Fruit fly (Drosophila melanogaster) whole organism, embryonic: ENCODE results near the gene Gclm.
A peak's percentile ranks its signal among the peaks of the same experiment; 100 is the strongest.

Source experiments
- Atf3 ChIP-seq: fragments of 200-800 bp; sonication (Bioruptor generic); optimal IDR thresholded peaks from 3 replicates; lab custom pipeline; 2016; ENCODE audit warnings: missing biosample characterization, missing genetic modification characterization
- Bdp1 ChIP-seq: fragments of 200-800 bp; sonication (Bioruptor generic); optimal IDR thresholded peaks from 3 replicates; lab custom pipeline; 2016; ENCODE audit warnings: missing biosample characterization, missing genetic modification characterization
- CG10147 ChIP-seq: fragments of 200-800 bp; sonication (Bioruptor generic); optimal IDR thresholded peaks from 2 replicates; lab custom pipeline; 2019; ENCODE audit warnings: missing biosample characterization, mild to moderate bottlenecking, missing genetic modification characterization, moderate library complexity
- CG10462 ChIP-seq: fragments of 200-800 bp; sonication (Bioruptor generic); optimal IDR thresholded peaks from 2 replicates; lab custom pipeline; 2016; ENCODE audit warnings: missing biosample characterization, missing genetic modification characterization
- CG11398 ChIP-seq: fragments of 200-800 bp; sonication (Bioruptor generic); optimal IDR thresholded peaks from 2 replicates; lab custom pipeline; 2016; ENCODE audit warnings: missing biosample characterization, missing genetic modification characterization
- CG11456 ChIP-seq: fragments of 200-800 bp; sonication (Bioruptor generic); IDR thresholded peaks from 3 replicates; pipeline ENCODE4 v1.3.6; 2022; ENCODE audit warnings: missing biosample characterization, missing genetic modification characterization
- CG13296 ChIP-seq: fragments of 200-800 bp; sonication (Bioruptor generic); optimal IDR thresholded peaks from 3 replicates; lab custom pipeline; 2018; ENCODE audit warnings: missing biosample characterization, mild to moderate bottlenecking, missing genetic modification characterization
- CG13424 ChIP-seq: fragments of 200-800 bp; sonication (Bioruptor generic); optimal IDR thresholded peaks from 2 replicates; lab custom pipeline; 2019; ENCODE audit warnings: missing biosample characterization, mild to moderate bottlenecking, missing genetic modification characterization, moderate library complexity
- CG14667 ChIP-seq: fragments of 200-800 bp; sonication (Bioruptor generic); IDR thresholded peaks from 2 replicates; pipeline ENCODE4 v1.3.6; 2022; ENCODE audit warnings: missing biosample characterization, missing genetic modification characterization
- CG15514 ChIP-seq: fragments of 200-800 bp; sonication (Bioruptor generic); optimal IDR thresholded peaks from 3 replicates; lab custom pipeline; 2017; ENCODE audit warnings: missing biosample characterization, missing genetic modification characterization, mild to moderate bottlenecking, moderate library complexity, missing genetic modification reagents
- CG15601 ChIP-seq: fragments of 200-800 bp; sonication (Bioruptor generic); optimal IDR thresholded peaks from 3 replicates; lab custom pipeline; 2019; ENCODE audit warnings: missing biosample characterization, mild to moderate bottlenecking, missing genetic modification characterization, moderate library complexity
- CG2712 ChIP-seq: fragments of 200-800 bp; optimal IDR thresholded peaks from 3 replicates; lab custom pipeline; 2019; ENCODE audit warnings: missing biosample characterization, mild to moderate bottlenecking, missing genetic modification characterization, moderate library complexity
- CG30020 ChIP-seq: fragments of 200-800 bp; optimal IDR thresholded peaks from 2 replicates; lab custom pipeline; 2019; ENCODE audit warnings: missing biosample characterization, mild to moderate bottlenecking, missing genetic modification characterization, moderate library complexity
- CG31224 ChIP-seq: fragments of 200-800 bp; sonication (Bioruptor generic); IDR thresholded peaks from 2 replicates; pipeline ENCODE4 v1.3.6; 2022; ENCODE audit warnings: missing biosample characterization, missing genetic modification characterization
- CG33213 ChIP-seq: fragments of 200-800 bp; sonication (Bioruptor generic); optimal IDR thresholded peaks from 3 replicates; lab custom pipeline; 2016; ENCODE audit warnings: missing biosample characterization, missing genetic modification characterization
- CG33557 ChIP-seq: fragments of 200-800 bp; sonication (Bioruptor generic); optimal IDR thresholded peaks from 2 replicates; lab custom pipeline; 2019; ENCODE audit warnings: missing biosample characterization, mild to moderate bottlenecking, missing genetic modification characterization, moderate library complexity
- CG3407 ChIP-seq: fragments of 200-800 bp; sonication (Bioruptor generic); optimal IDR thresholded peaks from 2 replicates; lab custom pipeline; 2018; ENCODE audit warnings: missing biosample characterization, mild to moderate bottlenecking, missing genetic modification characterization
- CG6765 ChIP-seq: fragments of 200-800 bp; sonication (Bioruptor generic); optimal IDR thresholded peaks from 3 replicates; lab custom pipeline; 2017; ENCODE audit warnings: missing biosample characterization, mild to moderate bottlenecking, missing genetic modification characterization
- CG6813 ChIP-seq: fragments of 200-800 bp; sonication (Bioruptor generic); optimal IDR thresholded peaks from 2 replicates; lab custom pipeline; 2017; ENCODE audit warnings: missing biosample characterization, missing genetic modification characterization, mild to moderate bottlenecking, moderate library complexity, missing genetic modification reagents
- CkIIα-i1 ChIP-seq: fragments of 200-800 bp; sonication (Bioruptor generic); IDR thresholded peaks from 2 replicates; pipeline ENCODE4 v1.3.6; 2022; ENCODE audit warnings: missing biosample characterization, missing genetic modification characterization
- Dek ChIP-seq: fragments of 200-800 bp; sonication (Bioruptor generic); optimal IDR thresholded peaks from 3 replicates; lab custom pipeline; 2019; ENCODE audit warnings: missing biosample characterization, mild to moderate bottlenecking, missing genetic modification characterization, moderate library complexity
- Dll ChIP-seq: fragments of 200-800 bp; sonication (Bioruptor generic); IDR thresholded peaks from 4 replicates; pipeline ENCODE4 v1.3.6; 2022; ENCODE audit warnings: missing biosample characterization, missing genetic modification characterization; ENCODE audit not compliant: partially characterized antibody
- E2f2 ChIP-seq: fragments of 200-800 bp; sonication (Bioruptor generic); IDR thresholded peaks from 2 replicates; pipeline ENCODE4 v1.3.6; 2022; ENCODE audit warnings: missing biosample characterization, missing genetic modification characterization
- Ets97D ChIP-seq: fragments of 200-800 bp; sonication (Bioruptor generic); optimal IDR thresholded peaks from 3 replicates; lab custom pipeline; 2016; ENCODE audit warnings: missing biosample characterization, missing genetic modification characterization
- Fer3 ChIP-seq: fragments of 200-800 bp; sonication (Bioruptor generic); optimal IDR thresholded peaks from 2 replicates; lab custom pipeline; 2018; ENCODE audit warnings: missing biosample characterization, mild to moderate bottlenecking, missing genetic modification characterization, moderate library complexity
- Hr78 ChIP-seq, 2 experiments: fragments of 200-800 bp in 1 of 2; fragments of >200 bp in 1 of 2; sonication (Bioruptor generic) in 1 of 2; optimal IDR thresholded peaks; 2 replicates each; lab custom pipeline; 2017 to 2019; ENCODE audit warnings: missing biosample characterization in 2 of 2, missing genetic modification characterization in 2 of 2, mild to moderate bottlenecking in 1 of 2, moderate library complexity in 1 of 2
- MESR4 ChIP-seq: fragments of 200-800 bp; sonication (Bioruptor generic); optimal IDR thresholded peaks from 2 replicates; lab custom pipeline; 2018; ENCODE audit warnings: missing biosample characterization, mild to moderate bottlenecking, missing genetic modification characterization, moderate library complexity
- Med ChIP-seq: fragments of 200-800 bp; sonication (Bioruptor generic); peaks from one replicate; lab custom pipeline; 2016; ENCODE audit warnings: missing biosample characterization, missing genetic modification characterization, mild to moderate bottlenecking, inconsistent platforms, moderate library complexity
- Myb ChIP-seq: fragments of 200-800 bp; sonication (Bioruptor generic); optimal IDR thresholded peaks from 2 replicates; lab custom pipeline; 2016; ENCODE audit warnings: missing biosample characterization, missing genetic modification characterization
- NC2β ChIP-seq: fragments of 200-800 bp; sonication (Bioruptor generic); optimal IDR thresholded peaks from 2 replicates; lab custom pipeline; 2016; ENCODE audit warnings: missing biosample characterization, missing genetic modification characterization
- NK7.1 ChIP-seq: fragments of 200-800 bp; sonication (Bioruptor generic); optimal IDR thresholded peaks from 3 replicates; lab custom pipeline; 2016; ENCODE audit warnings: missing biosample characterization, missing genetic modification characterization
- Side ChIP-seq: fragments of 200-800 bp; sonication (Bioruptor generic); optimal IDR thresholded peaks from 2 replicates; lab custom pipeline; 2016; ENCODE audit warnings: missing biosample characterization, missing genetic modification characterization
- Xbp1 ChIP-seq: fragments of 200-800 bp; sonication (Bioruptor generic); optimal IDR thresholded peaks from 3 replicates; lab custom pipeline; 2016; ENCODE audit warnings: missing biosample characterization, mild to moderate bottlenecking, missing genetic modification characterization
- ftz-f1 ChIP-seq: fragments of 200-800 bp; sonication (Bioruptor generic); optimal IDR thresholded peaks from 2 replicates; lab custom pipeline; 2016; ENCODE audit warnings: missing biosample characterization, missing genetic modification characterization
- gce ChIP-seq: fragments of 200-800 bp; sonication (Bioruptor generic); IDR thresholded peaks from 3 replicates; pipeline ENCODE4 v1.3.6; 2022; ENCODE audit warnings: missing biosample characterization, missing genetic modification characterization
- gcm ChIP-seq: fragments of 200-800 bp; sonication (Bioruptor generic); optimal IDR thresholded peaks from 2 replicates; lab custom pipeline; 2019; ENCODE audit warnings: missing biosample characterization, mild to moderate bottlenecking, missing genetic modification characterization, moderate library complexity
- gt ChIP-seq: fragments of 200-800 bp; sonication (Bioruptor generic); IDR thresholded peaks from 2 replicates; pipeline ENCODE4 v1.3.6; 2022; ENCODE audit warnings: missing biosample characterization, missing genetic modification characterization
- klu ChIP-seq: fragments of 200-800 bp; sonication (Bioruptor generic); IDR thresholded peaks from 2 replicates; pipeline ENCODE4 v1.3.6; 2022; ENCODE audit warnings: missing biosample characterization, missing genetic modification characterization
- lov ChIP-seq, 2 experiments: fragments of 200-800 bp in 1 of 2; fragments of >200 bp in 1 of 2; sonication (Bioruptor generic) in 1 of 2; IDR thresholded peaks in 1 of 2; optimal IDR thresholded peaks in 1 of 2; 2 replicates in 1 of 2; 3 replicates in 1 of 2; pipeline versions ENCODE4 v1.3.6 to Lab custom; 2017 to 2022; ENCODE audit warnings: missing biosample characterization in 1 of 2, missing genetic modification characterization in 1 of 2
- maf-S ChIP-seq: fragments of 200-800 bp; sonication (Bioruptor generic); optimal IDR thresholded peaks from 2 replicates; lab custom pipeline; 2016; ENCODE audit warnings: missing biosample characterization, missing genetic modification characterization
- sens ChIP-seq: fragments of 200-800 bp; sonication (Bioruptor generic); peaks from one replicate; lab custom pipeline; 2016; ENCODE audit warnings: missing biosample characterization, missing genetic modification characterization
- sisA ChIP-seq: fragments of 200-800 bp; sonication (Bioruptor generic); IDR thresholded peaks from 2 replicates; pipeline ENCODE4 v1.3.6; 2022; ENCODE audit warnings: missing biosample characterization, missing genetic modification characterization
- sna ChIP-seq: fragments of 200-800 bp; sonication (Bioruptor generic); IDR thresholded peaks from 2 replicates; pipeline ENCODE4 v1.3.6; 2022; ENCODE audit warnings: missing biosample characterization, missing genetic modification characterization; ENCODE audit not compliant: partially characterized antibody
- stc ChIP-seq: fragments of 200-800 bp; sonication (Bioruptor generic); IDR thresholded peaks from 2 replicates; pipeline ENCODE4 v1.3.6; 2022; ENCODE audit warnings: missing biosample characterization, missing genetic modification characterization
- trh ChIP-seq: fragments of 200-800 bp; sonication (Bioruptor generic); optimal IDR thresholded peaks from 2 replicates; lab custom pipeline; 2016; ENCODE audit warnings: missing biosample characterization, missing genetic modification characterization
- tup ChIP-seq: fragments of 200-800 bp; sonication (Bioruptor generic); optimal IDR thresholded peaks from 2 replicates; lab custom pipeline; 2016; ENCODE audit warnings: missing biosample characterization, mild to moderate bottlenecking, missing genetic modification characterization, moderate library complexity
- yki ChIP-seq: fragments of >200 bp; optimal IDR thresholded peaks from 3 replicates; lab custom pipeline; 2018
- zfh1 ChIP-seq: fragments of 200-800 bp; sonication (Bioruptor generic); IDR thresholded peaks from 3 replicates; pipeline ENCODE4 v1.3.6; 2022; ENCODE audit warnings: missing biosample characterization, missing genetic modification characterization
- zfh2 ChIP-seq: fragments of 200-800 bp; sonication (Bioruptor generic); optimal IDR thresholded peaks from 2 replicates; lab custom pipeline; 2016; ENCODE audit warnings: missing biosample characterization, missing genetic modification characterization

Gclm gene

dm6 chr3R:22667284-22667958 lies 18.9 kb downstream of the Gclm start (continued):
- TF ChIP-seq CG10462 (GFP tag; lab: Kevin White, UChicago) (peak; percentile 62), maf-S (GFP tag; lab: Kevin White, UChicago) (peak; percentile 13), MESR4 (no peak), ftz-f1 (GFP tag; lab: Kevin White, UChicago) (no peak), tup (no peak), CG10147 (GFP tag; lab: Kevin White, UChicago) (peak; percentile 72), sna (no peak), Dek (peak; percentile 39), NK7.1 (GFP tag; lab: Kevin White, UChicago) (no peak), Xbp1 (GFP tag; lab: Kevin White, UChicago) (peak; percentile 77), CG6813 (GFP tag; lab: Kevin White, UChicago) (peak; percentile 66), lov (optimal IDR thresholded peaks at IDR 0.05; lab: Kevin White, UChicago) (no peak), lov (GFP tag; IDR thresholded peaks at IDR 0.05; lab: Robert Waterston, UW) (no peak), klu (GFP tag; lab: Robert Waterston, UW) (peak; percentile 38; the same call in 1 of the 2 replicates), yki (lab: Kevin White, UChicago) (no peak), zfh2 (GFP tag; lab: Kevin White, UChicago) (no peak), CG11398 (GFP tag; lab: Kevin White, UChicago) (peak; percentile 66), sisA (peak; percentile 86), Atf3 (peak; percentile 65), NC2β (GFP tag; lab: Kevin White, UChicago) (peak; percentile 64), Ets97D (GFP tag; lab: Kevin White, UChicago) (peak; percentile 13), stc (GFP tag; lab: Robert Waterston, UW) (peak; percentile 86), CG33213 (GFP tag; lab: Kevin White, UChicago) (no peak), CG13296 (GFP tag; lab: Kevin White, UChicago) (peak; percentile 68), CG33557 (peak; percentile 44), Dll (no peak), zfh1 (GFP tag; lab: Robert Waterston, UW) (peak; percentile 75), CkIIα-i1 (GFP tag; lab: Robert Waterston, UW) (no peak), gcm (GFP tag; lab: Kevin White, UChicago) (peak; percentile 62), CG11456 (GFP tag; lab: Robert Waterston, UW) (0 out of 3 replicates have a peak, but pooled peaks have one; percentile 21), CG3407 (GFP tag; lab: Kevin White, UChicago) (peak; percentile 66), gt (GFP tag; lab: Robert Waterston, UW) (0 out of 2 replicates have a peak, but pooled peaks have one; percentile 52), CG2712 (peak; percentile 93), CG6765 (GFP tag; lab: Kevin White, UChicago) (peak; percentile 15), E2f2 (peak; percentile 36; the same call in 1 of the 2 replicates), CG14667 (GFP tag; lab: Robert Waterston, UW) (peak; percentile 42; the same call in 1 of the 2 replicates), CG13424 (tag; lab: Kevin White, UChicago) (peak; percentile 80), trh (GFP tag; lab: Kevin White, UChicago) (peak; percentile 21), Myb (GFP tag; lab: Kevin White, UChicago) (peak; percentile 24), CG30020 (tag; lab: Kevin White, UChicago) (peak; percentile 50), CG31224 (GFP tag; lab: Robert Waterston, UW) (0 out of 2 replicates have a peak, but pooled peaks have one; percentile 46), CG15514 (GFP tag; lab: Kevin White, UChicago) (peak; percentile 27), gce (GFP tag; lab: Robert Waterston, UW) (no peak), CG15601 (tag; lab: Kevin White, UChicago) (peak; percentile 76), Side (peak; percentile 38), Hr78 (GFP tag; optimal IDR thresholded peaks at IDR 0.05; lab: Kevin White, UChicago) (peak in 1 of 2 experiments; percentile 73), Fer3 (tag; lab: Kevin White, UChicago) (peak; percentile 81), sens (GFP tag; lab: Kevin White, UChicago) (peak; percentile 96), Bdp1 (no peak), Med (peak; percentile 80)
